Fruit fly (Drosophila melanogaster) whole organism, adult: ENCODE data around the gene SCOT.

Source experiments
- CG11617 ChIP-seq: fragments of 200-800 bp; sonication (Bioruptor generic); optimal IDR thresholded peaks from 2 replicates; lab custom pipeline; 2017; ENCODE audit warnings: mild to moderate bottlenecking, missing biosample characterization, missing genetic modification reagents, missing genetic modification characterization
- CG12768 ChIP-seq: fragments of 200-800 bp; sonication (Bioruptor generic); optimal IDR thresholded peaks from 2 replicates; lab custom pipeline; 2017; ENCODE audit warnings: missing biosample characterization, missing genetic modification characterization, mild to moderate bottlenecking, moderate library complexity, missing genetic modification reagents
- CG14711 ChIP-seq: fragments of 200-800 bp; sonication (Bioruptor generic); optimal IDR thresholded peaks from 2 replicates; lab custom pipeline; 2018; ENCODE audit warnings: missing biosample characterization, mild to moderate bottlenecking, missing genetic modification characterization, moderate library complexity
- CG1620 ChIP-seq: fragments of 200-800 bp; sonication (Bioruptor generic); optimal IDR thresholded peaks from 2 replicates; lab custom pipeline; 2016; ENCODE audit warnings: missing biosample characterization, missing genetic modification characterization
- CG33017 ChIP-seq: fragments of 200-800 bp; sonication (Bioruptor generic); optimal IDR thresholded peaks from 2 replicates; lab custom pipeline; 2018; ENCODE audit warnings: missing biosample characterization, mild to moderate bottlenecking, missing genetic modification characterization, moderate library complexity
- CG5204 ChIP-seq: fragments of 200-800 bp; sonication (Bioruptor generic); optimal IDR thresholded peaks from 2 replicates; lab custom pipeline; 2016; ENCODE audit warnings: missing biosample characterization, missing genetic modification characterization
- CG7045 ChIP-seq: fragments of 200-800 bp; sonication (Bioruptor generic); optimal IDR thresholded peaks from 2 replicates; lab custom pipeline; 2017; ENCODE audit warnings: missing biosample characterization, mild to moderate bottlenecking, missing genetic modification characterization
- CG7101 ChIP-seq: fragments of 200-800 bp; sonication (Bioruptor generic); optimal IDR thresholded peaks from 2 replicates; lab custom pipeline; 2018; ENCODE audit warnings: missing biosample characterization, mild to moderate bottlenecking, missing genetic modification characterization, moderate library complexity
- Clk ChIP-seq: fragments of 200-800 bp; sonication (Bioruptor generic); optimal IDR thresholded peaks from 2 replicates; lab custom pipeline; 2017; ENCODE audit warnings: missing biosample characterization, missing genetic modification characterization
- Crg-1 ChIP-seq: fragments of 200-800 bp; sonication (Bioruptor generic); optimal IDR thresholded peaks from 2 replicates; lab custom pipeline; 2016; ENCODE audit warnings: missing biosample characterization, missing genetic modification characterization
- Hr96 ChIP-seq: fragments of 200-800 bp; sonication (Bioruptor generic); optimal IDR thresholded peaks from 2 replicates; lab custom pipeline; 2016; ENCODE audit warnings: missing biosample characterization, missing genetic modification characterization
- Mnt ChIP-seq: fragments of 200-800 bp; sonication (Bioruptor generic); optimal IDR thresholded peaks from 2 replicates; lab custom pipeline; 2016; ENCODE audit warnings: missing biosample characterization, mild to moderate bottlenecking, missing genetic modification characterization
- bab1 ChIP-seq: fragments of 200-800 bp; sonication (Bioruptor generic); optimal IDR thresholded peaks from 3 replicates; lab custom pipeline; 2019; ENCODE audit warnings: missing biosample characterization, mild to moderate bottlenecking, missing genetic modification characterization, moderate library complexity
- cic ChIP-seq: fragments of 200-800 bp; sonication (Bioruptor generic); optimal IDR thresholded peaks from 2 replicates; lab custom pipeline; 2017; ENCODE audit warnings: missing biosample characterization, mild to moderate bottlenecking, missing genetic modification characterization, moderate library complexity
- cnc ChIP-seq, 2 experiments: fragments of >200 bp; optimal IDR thresholded peaks; 2 replicates each; lab custom pipeline; 2017
- kay ChIP-seq: fragments of 200-800 bp; sonication (Bioruptor generic); peaks from one replicate; lab custom pipeline; 2016; ENCODE audit warnings: missing biosample characterization, missing genetic modification characterization, borderline replicate concordance
- ovo ChIP-seq: fragments of 200-800 bp; sonication (Bioruptor generic); optimal IDR thresholded peaks from 2 replicates; lab custom pipeline; 2016; ENCODE audit warnings: missing biosample characterization, missing genetic modification characterization
- pad ChIP-seq: fragments of 200-800 bp; sonication (Bioruptor generic); optimal IDR thresholded peaks from 3 replicates; lab custom pipeline; 2017; ENCODE audit warnings: missing biosample characterization, missing genetic modification characterization, mild to moderate bottlenecking, moderate library complexity, missing genetic modification reagents
- tj ChIP-seq: fragments of 200-800 bp; sonication (Bioruptor generic); optimal IDR thresholded peaks from 3 replicates; lab custom pipeline; 2017; ENCODE audit warnings: missing biosample characterization, mild to moderate bottlenecking, missing genetic modification characterization, moderate library complexity
- toe ChIP-seq: fragments of 200-800 bp; sonication (Bioruptor generic); optimal IDR thresholded peaks from 2 replicates; lab custom pipeline; 2016; ENCODE audit warnings: missing biosample characterization, missing genetic modification characterization

SCOT gene

dm6 chr3L:1964099-1964498, 1.2 kb downstream of the SCOT start, which contains the start of gene mv:
mv (minus strand) TSS chr3L:1964178.
- peak; percentile 33 for TF ChIP-seq bab1 (GFP tag; lab: Kevin White, UChicago)
- peak; percentile 10 for TF ChIP-seq CG14711 (tag; lab: Kevin White, UChicago)
- peak; percentile 59 for TF ChIP-seq tj (GFP tag; lab: Kevin White, UChicago)
- TF ChIP-seq CG5204: no peak
- peak; percentile 18 for TF ChIP-seq Mnt
- no peak for TF ChIP-seq Crg-1 (GFP tag; lab: Kevin White, UChicago)
- TF ChIP-seq CG11617 (GFP tag; lab: Kevin White, UChicago): peak; percentile 41
- TF ChIP-seq Clk (GFP tag; lab: Kevin White, UChicago): no peak
- TF ChIP-seq ovo: no peak

DNA sequence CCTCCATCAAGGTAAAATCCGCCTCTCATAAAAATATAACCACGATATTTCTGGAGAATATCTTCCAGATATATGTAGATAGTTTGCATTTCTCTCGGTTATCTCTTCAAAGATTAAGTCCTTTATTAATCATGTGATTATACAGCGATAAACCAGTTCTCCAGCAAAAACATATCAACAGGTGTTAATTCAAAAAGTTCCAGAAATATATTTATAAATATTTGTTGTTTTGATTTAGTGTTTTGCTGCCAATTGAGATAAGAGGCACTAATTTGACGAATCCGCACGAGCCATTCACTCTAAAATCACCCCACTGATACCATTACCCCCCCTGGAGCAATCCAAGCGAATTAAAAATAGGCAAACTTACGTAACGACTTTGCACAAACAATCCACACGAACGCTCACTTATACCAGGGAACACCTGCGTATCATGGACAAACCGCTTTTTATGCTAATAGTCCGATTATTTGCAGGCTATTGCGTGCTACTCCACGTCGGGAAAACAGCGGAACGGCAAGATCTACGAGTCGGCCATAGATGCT, 1.7 kb downstream of the SCOT start:
- TF ChIP-seq CG7101 (tag; lab: Kevin White, UChicago) (no peak), cic (peak; percentile 29)

DNA sequence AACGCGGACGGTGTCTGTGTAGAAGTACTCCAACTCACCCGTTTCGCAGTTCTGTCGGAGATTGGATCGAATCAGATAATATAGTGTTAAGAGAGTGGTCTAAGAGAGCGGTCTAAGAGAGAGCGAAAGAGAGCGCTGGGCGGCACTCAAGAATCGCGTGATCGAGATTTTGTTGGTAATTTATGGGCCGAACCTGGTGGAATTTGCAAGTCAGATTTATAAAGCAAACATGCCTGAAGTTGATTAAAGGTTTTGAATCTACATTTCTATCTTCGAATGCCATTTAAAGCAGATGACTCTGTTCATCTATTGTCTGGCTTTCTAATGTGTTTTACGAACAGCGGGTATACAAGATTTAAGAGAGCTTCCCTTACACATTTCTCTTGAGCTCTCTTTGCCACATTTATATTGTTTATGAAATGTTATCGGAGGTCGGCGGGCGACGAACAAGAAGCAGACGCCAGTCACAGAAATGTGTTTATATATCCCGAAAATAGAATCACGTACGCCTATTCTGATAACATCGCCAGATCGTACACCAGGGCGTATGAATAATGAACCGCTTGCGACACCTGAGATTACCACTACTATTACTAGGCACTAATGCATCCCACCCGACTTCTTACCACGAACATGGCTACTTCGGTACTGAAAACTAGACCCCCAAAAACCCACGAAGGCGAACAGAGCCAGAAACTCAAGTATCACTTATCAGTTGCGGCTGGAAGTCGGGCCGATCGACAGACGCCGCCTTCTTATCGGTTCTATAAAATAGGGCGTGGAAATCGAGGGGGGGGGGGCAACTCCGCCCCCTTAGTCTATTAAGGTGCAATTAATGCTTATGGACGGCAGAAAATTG, 4.7 kb downstream of the SCOT start:
- peak; percentile 17 for TF ChIP-seq CG1620 (GFP tag; lab: Kevin White, UChicago)
- peak; percentile 49 for TF ChIP-seq Clk (GFP tag; lab: Kevin White, UChicago)
- TF ChIP-seq Mnt: peak; percentile 73
- no peak for TF ChIP-seq Hr96 (GFP tag; lab: Kevin White, UChicago)
- TF ChIP-seq CG7045: peak; percentile 41
- TF ChIP-seq Crg-1 (GFP tag; lab: Kevin White, UChicago): peak; percentile 15
- peak; percentile 72 for TF ChIP-seq cic
- no peak for TF ChIP-seq kay (GFP tag; lab: Kevin White, UChicago)
- TF ChIP-seq tj (GFP tag; lab: Kevin White, UChicago): peak; percentile 28
- TF ChIP-seq CG5204: no peak
- peak in 1 of 2 experiments; percentile 58 for TF ChIP-seq cnc (optimal IDR thresholded peaks at IDR 0.05; lab: Kevin White, UChicago)
- TF ChIP-seq toe (GFP tag; lab: Kevin White, UChicago): no peak
- peak; percentile 63 for TF ChIP-seq CG7101 (tag; lab: Kevin White, UChicago)
- TF ChIP-seq CG14711 (tag; lab: Kevin White, UChicago): no peak
- TF ChIP-seq CG12768 (GFP tag; lab: Kevin White, UChicago): peak; percentile 47
- peak; percentile 15 for TF ChIP-seq ovo
- TF ChIP-seq CG33017 (tag; lab: Kevin White, UChicago): peak; percentile 60
- TF ChIP-seq bab1 (GFP tag; lab: Kevin White, UChicago): peak; percentile 59
- no peak for TF ChIP-seq CG11617 (GFP tag; lab: Kevin White, UChicago)
- TF ChIP-seq pad (GFP tag; lab: Kevin White, UChicago): peak; percentile 28

dm6 chr3L:1968401-1968800, 5.5 kb downstream of the SCOT start:
- TF ChIP-seq CG5204: no peak
- TF ChIP-seq kay (GFP tag; lab: Kevin White, UChicago): peak; percentile 91

DNA sequence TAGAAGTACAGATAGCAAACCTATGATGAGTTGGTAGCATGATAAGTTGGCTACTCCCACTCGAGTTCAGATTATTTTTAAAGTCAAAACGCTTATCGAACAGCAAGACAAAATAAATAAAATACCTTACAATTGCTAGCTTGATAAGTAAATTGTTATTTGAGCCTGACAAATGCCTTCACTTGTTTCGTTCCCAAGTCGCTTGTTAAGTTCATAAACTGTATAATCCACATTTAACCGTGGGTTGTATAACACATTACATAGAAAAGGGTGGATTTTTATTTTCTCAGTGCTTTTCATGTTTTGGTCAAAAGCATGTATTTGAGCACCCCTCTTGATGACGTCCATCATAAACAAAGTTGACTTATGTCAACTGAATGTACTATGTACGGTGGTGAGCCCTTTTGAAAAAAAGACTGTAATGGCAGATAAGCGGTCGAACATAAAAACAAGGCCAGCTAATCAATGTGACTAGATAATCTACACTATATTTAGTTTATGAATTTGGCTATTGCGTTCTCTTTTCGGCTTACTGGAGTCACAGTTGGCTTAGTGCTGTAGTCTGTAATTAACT, 5.9 kb downstream of the SCOT start:
- TF ChIP-seq CG7101 (tag; lab: Kevin White, UChicago) (no peak), kay (GFP tag; lab: Kevin White, UChicago) (no peak), ovo (no peak), Hr96 (GFP tag; lab: Kevin White, UChicago) (no peak), Mnt (no peak), tj (GFP tag; lab: Kevin White, UChicago) (no peak), CG5204 (no peak), CG33017 (tag; lab: Kevin White, UChicago) (no peak), CG1620 (GFP tag; lab: Kevin White, UChicago) (no peak), cnc (optimal IDR thresholded peaks at IDR 0.05; lab: Kevin White, UChicago) (no peak), CG7045 (no peak), CG12768 (GFP tag; lab: Kevin White, UChicago) (no peak)

- TF ChIP-seq CG5204 (no peak), CG7045 (no peak), CG14711 (tag; lab: Kevin White, UChicago) (no peak), bab1 (GFP tag; lab: Kevin White, UChicago) (peak; percentile 44), toe (GFP tag; lab: Kevin White, UChicago) (no peak), kay (GFP tag; lab: Kevin White, UChicago) (no peak), ovo (no peak), Crg-1 (GFP tag; lab: Kevin White, UChicago) (no peak), tj (GFP tag; lab: Kevin White, UChicago) (peak; percentile 23), CG1620 (GFP tag; lab: Kevin White, UChicago) (no peak), pad (GFP tag; lab: Kevin White, UChicago) (no peak), cic (peak; percentile 35), CG7101 (tag; lab: Kevin White, UChicago) (no peak), cnc (optimal IDR thresholded peaks at IDR 0.05; lab: Kevin White, UChicago) (no peak), CG12768 (GFP tag; lab: Kevin White, UChicago) (no peak), Mnt (peak; percentile 26), Clk (GFP tag; lab: Kevin White, UChicago) (no peak), CG11617 (GFP tag; lab: Kevin White, UChicago) (peak; percentile 11), CG33017 (tag; lab: Kevin White, UChicago) (no peak), Hr96 (GFP tag; lab: Kevin White, UChicago) (no peak)
Observed at dm6 chr3L:1969539-1970337, 6.8 kb downstream of the SCOT start, which contains the start of gene CG1927. CG1927 (minus strand) TSS chr3L:1970079.
